Worm (Caenorhabditis elegans) whole organism, L3 larva: ENCODE data around the gene pxn-1.
A peak's percentile ranks its signal among the peaks of the same experiment; 100 is the strongest.
"Not testable (repeated sequence)": the region's sequence is repeated elsewhere in the genome, so short reads cannot be mapped to it uniquely, and the experiment has no call there.

Experiments
- R02D3.7 ChIP-seq: fragments of 150-350 bp; optimal IDR thresholded peaks from 2 replicates; lab custom pipeline; 2014; ENCODE audit warnings: missing biosample characterization, missing genetic modification characterization
- ZK546.5 ChIP-seq: sonication (generic microtip); optimal IDR thresholded peaks from 2 replicates; lab custom pipeline; 2017; ENCODE audit warnings: missing biosample characterization, missing genetic modification characterization
- aly-2 ChIP-seq: fragments of 150-350 bp; optimal IDR thresholded peaks from 2 replicates; lab custom pipeline; 2014; ENCODE audit warnings: missing biosample characterization, missing genetic modification characterization
- ama-1 ChIP-seq: fragments of 150-350 bp; optimal IDR thresholded peaks from 2 replicates; lab custom pipeline; 2018
- ceh-82 ChIP-seq: fragments of 150-350 bp; optimal IDR thresholded peaks from 2 replicates; lab custom pipeline; 2014; ENCODE audit warnings: missing biosample characterization, missing genetic modification characterization
- ceh-9 ChIP-seq: sonication (generic microtip); optimal IDR thresholded peaks from 2 replicates; lab custom pipeline; 2018; ENCODE audit warnings: missing biosample characterization, missing genetic modification characterization
- egl-27 ChIP-seq: sonication (generic microtip); optimal IDR thresholded peaks from 4 replicates; lab custom pipeline; 2017; ENCODE audit warnings: missing biosample characterization, missing genetic modification reagents, missing genetic modification characterization
- egl-5 ChIP-seq: fragments of 150-350 bp; optimal IDR thresholded peaks from 2 replicates; lab custom pipeline; 2017; ENCODE audit warnings: missing biosample characterization, missing genetic modification reagents, missing genetic modification characterization, inconsistent platforms
- elt-1 ChIP-seq: fragments of 150-350 bp; optimal IDR thresholded peaks from 2 replicates; lab custom pipeline; 2014; ENCODE audit warnings: missing biosample characterization, missing genetic modification characterization
- elt-2 ChIP-seq: sonication (generic microtip); optimal IDR thresholded peaks from 2 replicates; lab custom pipeline; 2016; ENCODE audit warnings: missing genetic modification reagents, mild to moderate bottlenecking, missing genetic modification characterization, missing compliant biosample characterization
- eor-1 ChIP-seq, 2 experiments: fragments of 150-350 bp; optimal IDR thresholded peaks; 2 replicates each; lab custom pipeline; 2014 to 2018; ENCODE audit warnings: missing biosample characterization in 2 of 2, missing genetic modification characterization in 2 of 2
- fkh-10 ChIP-seq: sonication (generic microtip); optimal IDR thresholded peaks from 2 replicates; lab custom pipeline; 2017; ENCODE audit warnings: missing biosample characterization, missing genetic modification reagents, missing genetic modification characterization
- fkh-2 ChIP-seq: fragments of 150-350 bp; optimal IDR thresholded peaks from 2 replicates; lab custom pipeline; 2014; ENCODE audit warnings: missing biosample characterization, missing genetic modification reagents, missing genetic modification characterization
- hmg-11 ChIP-seq: sonication (generic microtip); optimal IDR thresholded peaks from 2 replicates; lab custom pipeline; 2016; ENCODE audit warnings: missing genetic modification characterization, missing compliant biosample characterization
- jun-1 ChIP-seq: fragments of 150-350 bp; optimal IDR thresholded peaks from 2 replicates; lab custom pipeline; 2014; ENCODE audit warnings: missing biosample characterization, missing genetic modification reagents, missing genetic modification characterization
- lin-39 ChIP-seq: fragments of 150-350 bp; optimal IDR thresholded peaks from 2 replicates; lab custom pipeline; 2018; ENCODE audit warnings: missing biosample characterization, missing genetic modification reagents, missing genetic modification characterization
- mml-1 ChIP-seq: fragments of 150-350 bp; sonication (generic microtip); optimal IDR thresholded peaks from 3 replicates; lab custom pipeline; 2014; ENCODE audit warnings: missing biosample characterization, missing genetic modification characterization
- nhr-12 ChIP-seq: fragments of 150-350 bp; optimal IDR thresholded peaks from 2 replicates; lab custom pipeline; 2014; ENCODE audit warnings: missing biosample characterization, missing genetic modification characterization
- nhr-23 ChIP-seq: fragments of 150-350 bp; optimal IDR thresholded peaks from 2 replicates; lab custom pipeline; 2014; ENCODE audit warnings: missing biosample characterization, missing genetic modification reagents, missing genetic modification characterization
- nhr-237 ChIP-seq: fragments of 150-350 bp; optimal IDR thresholded peaks from 2 replicates; lab custom pipeline; 2014; ENCODE audit warnings: missing biosample characterization, missing genetic modification characterization
- nhr-25 ChIP-seq: sonication (generic microtip); optimal IDR thresholded peaks from 2 replicates; lab custom pipeline; 2017; ENCODE audit warnings: missing biosample characterization, missing genetic modification characterization
- nhr-28 ChIP-seq: fragments of 150-350 bp; optimal IDR thresholded peaks from 2 replicates; lab custom pipeline; 2014; ENCODE audit warnings: missing biosample characterization, missing genetic modification characterization
- nhr-43 ChIP-seq: sonication (generic microtip); optimal IDR thresholded peaks from 2 replicates; lab custom pipeline; 2016; ENCODE audit warnings: mild to moderate bottlenecking, missing genetic modification characterization, missing compliant biosample characterization; ENCODE audit not compliant: poor library complexity, severe bottlenecking
- nhr-67 ChIP-seq: fragments of 150-350 bp; optimal IDR thresholded peaks from 2 replicates; lab custom pipeline; 2014; ENCODE audit warnings: missing biosample characterization, missing genetic modification characterization
- nhr-77 ChIP-seq: fragments of 150-350 bp; optimal IDR thresholded peaks from 2 replicates; lab custom pipeline; 2014; ENCODE audit warnings: missing biosample characterization, missing genetic modification characterization
- sea-2 ChIP-seq: fragments of 150-350 bp; sonication (generic microtip); optimal IDR thresholded peaks from 4 replicates; lab custom pipeline; 2014; ENCODE audit warnings: missing biosample characterization, missing genetic modification reagents, missing genetic modification characterization
- skn-1 ChIP-seq: fragments of 150-350 bp; optimal IDR thresholded peaks from 2 replicates; lab custom pipeline; 2014; ENCODE audit warnings: missing biosample characterization, missing genetic modification characterization
- snpc-4 ChIP-seq: fragments of 150-350 bp; optimal IDR thresholded peaks from 2 replicates; lab custom pipeline; 2014; ENCODE audit warnings: missing biosample characterization, missing genetic modification characterization
- unc-39 ChIP-seq: sonication (generic microtip); optimal IDR thresholded peaks from 4 replicates; lab custom pipeline; 2017; ENCODE audit warnings: missing biosample characterization, missing genetic modification characterization
- unc-62 ChIP-seq: fragments of 150-350 bp; sonication (generic microtip); optimal IDR thresholded peaks from 4 replicates; lab custom pipeline; 2014; ENCODE audit warnings: missing biosample characterization, missing genetic modification reagents, missing genetic modification characterization
- zag-1 ChIP-seq: fragments of 150-350 bp; optimal IDR thresholded peaks from 2 replicates; lab custom pipeline; 2014; ENCODE audit warnings: missing biosample characterization, missing genetic modification characterization
- ztf-4 ChIP-seq: fragments of 150-350 bp; optimal IDR thresholded peaks from 2 replicates; lab custom pipeline; 2014; ENCODE audit warnings: missing biosample characterization, missing genetic modification characterization

Gene pxn-1

ce11 chrV:8533067-8533466, 38.4 kb downstream of the pxn-1 start, which contains the start of the genes his-8 and his-7:
his-8 (minus strand) TSS chrV:8533086.
his-7 (plus strand) TSS chrV:8533379.
- TF ChIP-seq lin-39; sea-2 (GFP tag; lab: Kevin White, UChicago); ZK546.5 (tag; lab: Kevin White, UChicago): not testable (repeated sequence)

ce11 chrV:8533916-8534315, 39.2 kb downstream of the pxn-1 start:
- no peak for TF ChIP-seq egl-27 (tag; lab: Kevin White, UChicago)
- TF ChIP-seq elt-2 (tag; lab: Kevin White, UChicago), result no peak
- TF ChIP-seq hmg-11 (tag; lab: Kevin White, UChicago), result no peak
- peak; percentile 75 for TF ChIP-seq nhr-25 (tag; lab: Kevin White, UChicago)
- no peak for TF ChIP-seq eor-1 (tag; optimal IDR thresholded peaks at IDR 0.05; lab: Kevin White, UChicago)
- TF ChIP-seq elt-1, result peak; percentile 23
- no peak for TF ChIP-seq fkh-10 (GFP tag; lab: Kevin White, UChicago)
- no peak for TF ChIP-seq jun-1 (tag; lab: Kevin White, UChicago)

- TF ChIP-seq elt-2 (tag; lab: Kevin White, UChicago) (peak; percentile 23), nhr-25 (tag; lab: Kevin White, UChicago) (peak; percentile 50), nhr-43 (peak; percentile 26)
Measured at ce11 chrV:8534534-8535283, 40.0 kb downstream of the pxn-1 start, which contains the start of the genes his-6 and his-5. his-6 (minus strand) TSS chrV:8534977. his-5 (plus strand) TSS chrV:8535214.

DNA sequence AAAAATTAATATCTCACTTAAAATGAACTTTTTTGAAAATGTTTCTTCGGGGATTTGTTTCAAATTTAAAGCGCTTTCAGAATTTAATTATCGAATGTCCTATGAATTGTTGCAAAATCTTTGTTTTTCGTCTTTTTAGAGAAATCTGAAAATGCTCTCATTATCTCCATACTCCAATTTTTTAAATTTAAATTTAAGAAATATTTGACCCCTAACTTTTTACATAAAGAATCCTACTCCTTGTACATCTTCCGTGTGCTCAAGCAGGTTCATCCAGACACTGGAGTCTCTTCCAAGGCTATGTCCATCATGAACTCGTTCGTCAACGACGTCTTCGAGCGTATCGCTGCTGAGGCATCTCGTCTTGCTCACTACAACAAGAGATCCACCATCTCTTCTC, 41.5 kb downstream of the pxn-1 start, which contains the start of gene his-39:
his-39 (plus strand) TSS at position 301 of the 400 bp plus-strand sequence.
- TF ChIP-seq nhr-77 (tag; lab: Kevin White, UChicago), result no peak
- TF ChIP-seq R02D3.7 (tag; lab: Kevin White, UChicago), result no peak
- TF ChIP-seq nhr-12 (tag; lab: Kevin White, UChicago), result no peak
- TF ChIP-seq hmg-11 (tag; lab: Kevin White, UChicago), result no peak
- TF ChIP-seq fkh-2 (tag; lab: Kevin White, UChicago), result no peak
- TF ChIP-seq nhr-67 (tag; lab: Kevin White, UChicago), result no peak
- no peak for TF ChIP-seq nhr-23
- no peak for TF ChIP-seq eor-1 (tag; optimal IDR thresholded peaks at IDR 0.05; lab: Kevin White, UChicago)
- TF ChIP-seq, all 47 proteins: peak for 0

ce11 chrV:8537031-8537430, 42.3 kb downstream of the pxn-1 start, which contains the start of gene otpl-4:
otpl-4 (plus strand) TSS chrV:8537331.
- no peak for TF ChIP-seq elt-1
- no peak for TF ChIP-seq ceh-82 (tag; lab: Kevin White, UChicago)
- TF ChIP-seq unc-39 (tag; lab: Kevin White, UChicago), result no peak
- TF ChIP-seq aly-2 (tag; lab: Kevin White, UChicago), result no peak
- no peak for TF ChIP-seq egl-5 (tag; lab: Kevin White, UChicago)
- no peak for TF ChIP-seq ztf-4 (tag; lab: Kevin White, UChicago)
- no peak for TF ChIP-seq egl-27 (tag; lab: Kevin White, UChicago)
- TF ChIP-seq ZK546.5 (tag; lab: Kevin White, UChicago), result no peak
- no peak for TF ChIP-seq nhr-43
- no peak for TF ChIP-seq sea-2 (GFP tag; lab: Kevin White, UChicago)
- TF ChIP-seq ama-1 (lab: Kevin White, UChicago), result no peak
- TF ChIP-seq zag-1, result no peak

- TF ChIP-seq fkh-10 (GFP tag; lab: Kevin White, UChicago) (no peak), aly-2 (tag; lab: Kevin White, UChicago) (no peak), skn-1 (no peak), lin-39 (no peak), fkh-2 (tag; lab: Kevin White, UChicago) (no peak), unc-39 (tag; lab: Kevin White, UChicago) (no peak), unc-62 (GFP tag; lab: Kevin White, UChicago) (no peak), ama-1 (lab: Kevin White, UChicago) (no peak), nhr-237 (tag; lab: Kevin White, UChicago) (no peak), nhr-28 (tag; lab: Kevin White, UChicago) (no peak), nhr-77 (tag; lab: Kevin White, UChicago) (no peak), mml-1 (tag; lab: Kevin White, UChicago) (no peak), sea-2 (GFP tag; lab: Kevin White, UChicago) (no peak), ceh-82 (tag; lab: Kevin White, UChicago) (no peak), zag-1 (no peak), hmg-11 (tag; lab: Kevin White, UChicago) (no peak), snpc-4 (tag; lab: Kevin White, UChicago) (no peak), nhr-23 (no peak), ceh-9 (tag; lab: Kevin White, UChicago) (no peak)
Measured at ce11 chrV:8545531-8546224, 51.0 kb downstream of the pxn-1 start, which contains the start of the genes slc-17.8 and asns-1. slc-17.8 (minus strand) TSS chrV:8545581. asns-1 (plus strand) TSS chrV:8546174.
